Worm (Caenorhabditis elegans) whole organism, L2 larva: ENCODE data around the gene F56D2.5.
A peak's percentile ranks its signal among the peaks of the same experiment; 100 is the strongest.

ENCODE experiments used
- C34F6.9 ChIP-seq: fragments of 150-350 bp; optimal IDR thresholded peaks from 2 replicates; lab custom pipeline; 2014; ENCODE audit warnings: missing biosample characterization, missing genetic modification characterization
- F13H6.1 ChIP-seq: sonication (generic microtip); optimal IDR thresholded peaks from 2 replicates; lab custom pipeline; 2016; ENCODE audit warnings: missing genetic modification characterization, missing compliant biosample characterization
- R02D3.7 ChIP-seq: fragments of 150-350 bp; optimal IDR thresholded peaks from 2 replicates; lab custom pipeline; 2014; ENCODE audit warnings: missing biosample characterization, missing genetic modification characterization
- ZK546.5 ChIP-seq: sonication (generic microtip); optimal IDR thresholded peaks from 2 replicates; lab custom pipeline; 2017; ENCODE audit warnings: missing biosample characterization, missing genetic modification characterization
- ceh-82 ChIP-seq: fragments of 150-350 bp; optimal IDR thresholded peaks from 2 replicates; lab custom pipeline; 2014; ENCODE audit warnings: missing biosample characterization, missing genetic modification characterization
- dmd-4 ChIP-seq: sonication (generic microtip); optimal IDR thresholded peaks from 2 replicates; lab custom pipeline; 2017; ENCODE audit warnings: missing biosample characterization, missing genetic modification characterization
- fos-1 ChIP-seq: fragments of 150-350 bp; optimal IDR thresholded peaks from 2 replicates; lab custom pipeline; 2014; ENCODE audit warnings: missing biosample characterization, missing genetic modification characterization
- gmeb-1 ChIP-seq: fragments of 150-350 bp; optimal IDR thresholded peaks from 2 replicates; lab custom pipeline; 2014; ENCODE audit warnings: missing biosample characterization, missing genetic modification characterization
- lin-11 ChIP-seq: fragments of 150-350 bp; sonication (generic microtip); optimal IDR thresholded peaks from 2 replicates; lab custom pipeline; 2014; ENCODE audit warnings: missing biosample characterization, missing genetic modification characterization, inconsistent platforms, mixed read lengths
- lin-13 ChIP-seq: fragments of 150-350 bp; optimal IDR thresholded peaks from 2 replicates; lab custom pipeline; 2014; ENCODE audit warnings: missing biosample characterization, missing genetic modification reagents, missing genetic modification characterization
- lin-39 ChIP-seq: fragments of 150-350 bp; optimal IDR thresholded peaks from 2 replicates; lab custom pipeline; 2014; ENCODE audit warnings: missing biosample characterization, missing genetic modification reagents, missing genetic modification characterization
- lsy-2 ChIP-seq, 2 experiments: fragments of 150-350 bp in 1 of 2; sonication (generic microtip) in 1 of 2; optimal IDR thresholded peaks; 2 replicates each; lab custom pipeline; 2014 to 2017; ENCODE audit warnings: missing biosample characterization in 2 of 2, missing genetic modification characterization in 2 of 2
- mab-5 ChIP-seq: fragments of 150-350 bp; optimal IDR thresholded peaks from 2 replicates; lab custom pipeline; 2014; ENCODE audit warnings: missing biosample characterization, missing genetic modification characterization
- mbf-1 ChIP-seq: sonication (generic microtip); optimal IDR thresholded peaks from 2 replicates; lab custom pipeline; 2017; ENCODE audit warnings: missing biosample characterization, missing genetic modification characterization
- mdl-1 ChIP-seq, 2 experiments: fragments of 150-350 bp in 1 of 2; sonication (generic microtip) in 1 of 2; optimal IDR thresholded peaks; 2 replicates each; lab custom pipeline; 2017; ENCODE audit warnings: missing biosample characterization in 2 of 2, missing genetic modification characterization in 2 of 2
- nhr-10 ChIP-seq: sonication (generic microtip); optimal IDR thresholded peaks from 2 replicates; lab custom pipeline; 2017; ENCODE audit warnings: missing biosample characterization, missing genetic modification characterization
- nhr-11 ChIP-seq: fragments of 150-350 bp; optimal IDR thresholded peaks from 2 replicates; lab custom pipeline; 2014; ENCODE audit warnings: missing biosample characterization, missing genetic modification characterization
- nhr-12 ChIP-seq: fragments of 150-350 bp; optimal IDR thresholded peaks from 2 replicates; lab custom pipeline; 2014; ENCODE audit warnings: missing biosample characterization, missing genetic modification characterization
- nhr-129 ChIP-seq: fragments of 150-350 bp; optimal IDR thresholded peaks from 2 replicates; lab custom pipeline; 2014; ENCODE audit warnings: missing biosample characterization, missing genetic modification characterization
- nhr-21 ChIP-seq: fragments of 150-350 bp; optimal IDR thresholded peaks from 2 replicates; lab custom pipeline; 2014; ENCODE audit warnings: missing biosample characterization, missing genetic modification characterization
- nhr-23 ChIP-seq: fragments of 150-350 bp; optimal IDR thresholded peaks from 2 replicates; lab custom pipeline; 2014; ENCODE audit warnings: missing biosample characterization, missing genetic modification reagents, missing genetic modification characterization
- nhr-237 ChIP-seq: fragments of 150-350 bp; optimal IDR thresholded peaks from 2 replicates; lab custom pipeline; 2014; ENCODE audit warnings: missing biosample characterization, missing genetic modification characterization
- nhr-25 ChIP-seq: fragments of 150-350 bp; sonication (generic microtip); optimal IDR thresholded peaks from 3 replicates; lab custom pipeline; 2014; ENCODE audit warnings: missing biosample characterization, missing genetic modification characterization
- nhr-6 ChIP-seq: fragments of 150-350 bp; optimal IDR thresholded peaks from 2 replicates; lab custom pipeline; 2014; ENCODE audit warnings: missing biosample characterization, missing genetic modification characterization
- nhr-77 ChIP-seq: fragments of 150-350 bp; optimal IDR thresholded peaks from 2 replicates; lab custom pipeline; 2014; ENCODE audit warnings: missing biosample characterization, missing genetic modification characterization
- peb-1 ChIP-seq: fragments of 150-350 bp; optimal IDR thresholded peaks from 2 replicates; lab custom pipeline; 2014; ENCODE audit warnings: missing biosample characterization, missing genetic modification characterization
- sem-4 ChIP-seq: fragments of 150-350 bp; optimal IDR thresholded peaks from 2 replicates; lab custom pipeline; 2014; ENCODE audit warnings: missing biosample characterization, missing genetic modification reagents, missing genetic modification characterization
- skn-1 ChIP-seq: sonication (generic microtip); optimal IDR thresholded peaks from 2 replicates; lab custom pipeline; 2017; ENCODE audit warnings: missing biosample characterization, missing genetic modification characterization
- sma-3 ChIP-seq: sonication (generic microtip); optimal IDR thresholded peaks from 2 replicates; lab custom pipeline; 2016; ENCODE audit warnings: missing genetic modification reagents, missing genetic modification characterization, missing compliant biosample characterization
- sma-9 ChIP-seq, 2 experiments: fragments of 150-350 bp in 1 of 2; sonication (generic microtip) in 1 of 2; optimal IDR thresholded peaks; 2 replicates each; lab custom pipeline; 2014 to 2016; ENCODE audit warnings: missing genetic modification characterization in 2 of 2, mild to moderate bottlenecking in 1 of 2, missing biosample characterization in 1 of 2, missing compliant biosample characterization in 1 of 2, missing genetic modification reagents in 1 of 2, moderate library complexity in 1 of 2
- snpc-4 ChIP-seq: fragments of 150-350 bp; optimal IDR thresholded peaks from 2 replicates; lab custom pipeline; 2014; ENCODE audit warnings: missing biosample characterization, missing genetic modification characterization
- unc-39 ChIP-seq: fragments of 150-350 bp; optimal IDR thresholded peaks from 2 replicates; lab custom pipeline; 2014; ENCODE audit warnings: missing biosample characterization, missing genetic modification characterization
- unc-55 ChIP-seq: fragments of 150-350 bp; sonication (generic microtip); optimal IDR thresholded peaks from 3 replicates; lab custom pipeline; 2014; ENCODE audit warnings: missing biosample characterization, missing genetic modification reagents, missing genetic modification characterization
- unc-62 ChIP-seq: fragments of 150-350 bp; optimal IDR thresholded peaks from 2 replicates; lab custom pipeline; 2014; ENCODE audit warnings: missing biosample characterization, missing genetic modification reagents, missing genetic modification characterization
- zag-1 ChIP-seq: fragments of 150-350 bp; optimal IDR thresholded peaks from 2 replicates; lab custom pipeline; 2014; ENCODE audit warnings: missing biosample characterization, missing genetic modification characterization
- ztf-1 ChIP-seq: fragments of 200-800 bp; sonication (Bioruptor generic); conservative IDR thresholded peaks from 2 replicates; pipeline ENCODE4 v1.3.6; 2022; ENCODE audit warnings: missing genetic modification characterization, missing compliant biosample characterization
- ztf-11 ChIP-seq: sonication (generic microtip); optimal IDR thresholded peaks from 2 replicates; lab custom pipeline; 2017; ENCODE audit warnings: missing biosample characterization, missing genetic modification characterization
- ztf-4 ChIP-seq: fragments of 150-350 bp; optimal IDR thresholded peaks from 2 replicates; lab custom pipeline; 2014; ENCODE audit warnings: missing biosample characterization, missing genetic modification characterization

F56D2.5 gene

ce11 chrIII:5581049-5581448, at the start of gene F56D2.5:
Gene F56D2.5, minus strand, starts transcription at chrIII:5581419.
- TF ChIP-seq fos-1, result peak; percentile 8
- TF ChIP-seq nhr-129 (tag; lab: Kevin White, UChicago), result peak; percentile 98
- TF ChIP-seq nhr-237 (tag; lab: Kevin White, UChicago), result no peak

ce11 chrIII:5630350-5630749, 49.1 kb upstream of the F56D2.5 start:
- TF ChIP-seq lin-39 (no peak), nhr-129 (tag; lab: Kevin White, UChicago) (peak; percentile 33), sem-4 (no peak), unc-55 (no peak), nhr-23 (tag; lab: Kevin White, UChicago) (no peak), ztf-1 (GFP tag; lab: Robert Waterston, UW) (no peak)

- TF ChIP-seq R02D3.7 (tag; lab: Kevin White, UChicago) (no peak), sma-9 (GFP tag; optimal IDR thresholded peaks at IDR 0.05; lab: Kevin White, UChicago) (peak; percentile 54), sma-9 (tag; optimal IDR thresholded peaks at IDR 0.05; lab: Kevin White, UChicago) (no peak), F13H6.1 (peak; percentile 38), nhr-129 (tag; lab: Kevin White, UChicago) (peak; percentile 12), ztf-1 (GFP tag; lab: Robert Waterston, UW) (no peak)
Measured at ce11 chrIII:5629225-5629624, 48.0 kb upstream of the F56D2.5 start.

ce11 chrIII:5624835-5625234, 43.6 kb upstream of the F56D2.5 start, which contains the start of gene daf-4:
Gene daf-4, plus strand, starts transcription at chrIII:5625135.
- TF ChIP-seq snpc-4 (tag; lab: Kevin White, UChicago), result no peak
- no peak for TF ChIP-seq C34F6.9 (tag; lab: Kevin White, UChicago)
- no peak for TF ChIP-seq nhr-23 (tag; lab: Kevin White, UChicago)
- no peak for TF ChIP-seq nhr-25 (tag; lab: Kevin White, UChicago)
- TF ChIP-seq nhr-11 (tag; lab: Kevin White, UChicago), result no peak
- TF ChIP-seq sma-9 (GFP tag; optimal IDR thresholded peaks at IDR 0.05; lab: Kevin White, UChicago), result no peak
- no peak for TF ChIP-seq sma-9 (tag; optimal IDR thresholded peaks at IDR 0.05; lab: Kevin White, UChicago)
- TF ChIP-seq lsy-2 (tag; optimal IDR thresholded peaks at IDR 0.05; lab: Kevin White, UChicago), result no peak
- no peak for TF ChIP-seq ceh-82
- TF ChIP-seq skn-1 (tag; lab: Kevin White, UChicago), result no peak
- TF ChIP-seq lin-13 (GFP tag; lab: Kevin White, UChicago), result no peak
- TF ChIP-seq lin-39, result no peak
- no peak for TF ChIP-seq nhr-237 (tag; lab: Kevin White, UChicago)
- no peak for TF ChIP-seq sem-4
- no peak for TF ChIP-seq mbf-1 (tag; lab: Kevin White, UChicago)

ce11 chrIII:5623418-5623817, 42.2 kb upstream of the F56D2.5 start:
- TF ChIP-seq lsy-2 (tag; optimal IDR thresholded peaks at IDR 0.05; lab: Kevin White, UChicago) (peak in 1 of 2 experiments; percentile 0), nhr-129 (tag; lab: Kevin White, UChicago) (peak; percentile 49), dmd-4 (no peak), C34F6.9 (tag; lab: Kevin White, UChicago) (peak; percentile 54), lin-11 (tag; lab: Kevin White, UChicago) (no peak)

- TF ChIP-seq sma-3 (GFP tag; lab: Kevin White, UChicago), result no peak
- TF ChIP-seq nhr-129 (tag; lab: Kevin White, UChicago), result no peak
- TF ChIP-seq unc-55, result peak; percentile 10
- TF ChIP-seq nhr-21 (tag; lab: Kevin White, UChicago), result no peak
- TF ChIP-seq ztf-4, result peak; percentile 8
- TF ChIP-seq, all 48 proteins: peak for 2
Measured at ce11 chrIII:5622232-5623009, 41.2 kb upstream of the F56D2.5 start.

ce11 chrIII:5621236-5621635, 40.0 kb upstream of the F56D2.5 start:
- no peak for TF ChIP-seq R02D3.7 (tag; lab: Kevin White, UChicago)
- TF ChIP-seq nhr-21 (tag; lab: Kevin White, UChicago), result peak; percentile 58
- TF ChIP-seq unc-62 (GFP tag; lab: Kevin White, UChicago), result no peak
- peak; percentile 80 for TF ChIP-seq fos-1
- TF ChIP-seq gmeb-1 (tag; lab: Kevin White, UChicago), result no peak
- no peak for TF ChIP-seq mab-5 (tag; lab: Kevin White, UChicago)
- TF ChIP-seq zag-1 (tag; lab: Kevin White, UChicago), result peak; percentile 21
- no peak for TF ChIP-seq nhr-23 (tag; lab: Kevin White, UChicago)
- no peak for TF ChIP-seq peb-1 (tag; lab: Kevin White, UChicago)
- TF ChIP-seq sma-3 (GFP tag; lab: Kevin White, UChicago), result peak; percentile 41
- no peak for TF ChIP-seq ztf-11 (tag; lab: Kevin White, UChicago)
- TF ChIP-seq nhr-10 (tag; lab: Kevin White, UChicago), result no peak
- no peak for TF ChIP-seq nhr-77
- TF ChIP-seq F13H6.1, result peak; percentile 85
- TF ChIP-seq unc-39 (tag; lab: Kevin White, UChicago), result no peak
- TF ChIP-seq ZK546.5, result no peak
- peak; percentile 29 to 75 for TF ChIP-seq mdl-1 (tag; optimal IDR thresholded peaks at IDR 0.05; lab: Kevin White, UChicago)
- peak; percentile 56 for TF ChIP-seq nhr-6 (tag; lab: Kevin White, UChicago)
- no peak for TF ChIP-seq mbf-1 (tag; lab: Kevin White, UChicago)
- TF ChIP-seq nhr-12 (tag; lab: Kevin White, UChicago), result no peak
- peak; percentile 93 for TF ChIP-seq C34F6.9 (tag; lab: Kevin White, UChicago)
- TF ChIP-seq lin-13 (GFP tag; lab: Kevin White, UChicago), result peak; percentile 58
